Fruit fly (Drosophila melanogaster): ENCODE measurements around the gene CG15239.

The CG15239 gene

DNA sequence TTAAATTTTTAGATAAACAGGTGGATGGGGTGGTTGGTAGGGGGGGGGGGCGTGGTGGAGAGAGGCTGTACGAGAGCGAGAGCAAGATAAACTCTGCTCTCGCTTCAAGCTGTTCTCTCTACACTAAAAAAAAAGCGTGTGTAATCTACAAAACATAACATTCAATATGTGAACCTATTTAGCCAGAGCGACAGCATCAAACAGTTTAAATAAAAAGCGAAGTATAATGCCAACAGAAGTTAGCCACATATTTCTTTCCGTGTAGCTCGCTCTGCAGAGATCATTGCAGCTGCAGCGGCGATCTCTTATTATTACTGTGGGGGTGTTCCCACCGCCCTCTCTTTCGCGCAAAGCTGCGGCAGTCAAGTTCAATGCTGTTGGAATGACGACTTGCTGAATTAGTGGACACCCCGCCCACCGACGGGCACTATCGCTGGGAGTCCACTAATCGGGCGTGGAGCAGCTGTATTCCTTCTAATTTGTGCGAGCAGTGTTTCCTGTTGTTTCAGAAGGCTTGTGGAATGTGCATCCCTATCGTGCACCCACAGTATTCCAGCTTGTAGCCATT, 15.4 kb upstream of the CG15239 start, which contains the start of gene CG2930 (continued):
- TF ChIP-seq Antp (GFP tag; optimal IDR thresholded peaks at IDR 0.05) = peak; percentile 84
- TF ChIP-seq knrl (GFP tag; IDR thresholded peaks at IDR 0.05; ENCODE audit: partially characterized antibody) = no peak
- peak; percentile 67 for TF ChIP-seq Abd-B (GFP tag; optimal IDR thresholded peaks at IDR 0.05)
- TF ChIP-seq bcd (GFP tag; optimal IDR thresholded peaks at IDR 0.05) = peak; percentile 83
- peak; percentile 79 for TF ChIP-seq chn (GFP tag; optimal IDR thresholded peaks at IDR 0.05)
- TF ChIP-seq caup (GFP tag; optimal IDR thresholded peaks at IDR 0.05; ENCODE audit: severe bottlenecking) = peak; percentile 71
- TF ChIP-seq CG4854 (GFP tag; optimal IDR thresholded peaks at IDR 0.05) = peak; percentile 48
- TF ChIP-seq usp (GFP tag; optimal IDR thresholded peaks at IDR 0.05) = no peak
- TF ChIP-seq MBD-R2 (GFP tag; IDR thresholded peaks at IDR 0.05) = peak; percentile 45; the same call in 1 of the 2 replicates
- TF ChIP-seq CG31388 (GFP tag; optimal IDR thresholded peaks at IDR 0.05) = peak; percentile 69
- peak; percentile 82 for TF ChIP-seq CG17361 (GFP tag; IDR thresholded peaks at IDR 0.05)
- no peak for TF ChIP-seq zfh2 (GFP tag; optimal IDR thresholded peaks at IDR 0.05)
- no peak for TF ChIP-seq Sry-β (GFP tag; optimal IDR thresholded peaks at IDR 0.05)
- TF ChIP-seq nerfin-2 (GFP tag; IDR thresholded peaks at IDR 0.05; ENCODE audit: partially characterized antibody) = no peak
- no peak for TF ChIP-seq CG3995 (GFP tag; optimal IDR thresholded peaks at IDR 0.05)
- TF ChIP-seq nau (GFP tag; optimal IDR thresholded peaks at IDR 0.05) = peak; percentile 73
- peak; percentile 88 for TF ChIP-seq fd96Cb (tag; optimal IDR thresholded peaks at IDR 0.05)
- no peak for TF ChIP-seq amos (GFP tag; IDR thresholded peaks at IDR 0.05; ENCODE audit: partially characterized antibody)
- TF ChIP-seq CG11398 (GFP tag; optimal IDR thresholded peaks at IDR 0.05) = no peak
- peak; percentile 74; the same call in 1 of the 2 replicates for TF ChIP-seq seq (GFP tag; IDR thresholded peaks at IDR 0.05)
- peak; percentile 72 for TF ChIP-seq tup (GFP tag; optimal IDR thresholded peaks at IDR 0.05)
- peak; percentile 32 for TF ChIP-seq BtbVII (GFP tag; optimal IDR thresholded peaks at IDR 0.05)
- TF ChIP-seq PHDP (tag; optimal IDR thresholded peaks at IDR 0.05) = peak; percentile 79
- peak; percentile 86 for TF ChIP-seq ind (GFP tag; optimal IDR thresholded peaks at IDR 0.05)
- peak; percentile 82 for TF ChIP-seq CG2678 (tag; optimal IDR thresholded peaks at IDR 0.05)
- peak; percentile 13 for TF ChIP-seq pho (GFP tag; optimal IDR thresholded peaks at IDR 0.05)
- peak; percentile 97 for TF ChIP-seq Drgx (GFP tag; IDR thresholded peaks at IDR 0.05)
- peak; percentile 58; the same call in 1 of the 2 replicates for TF ChIP-seq CG10321 (GFP tag; IDR thresholded peaks at IDR 0.05)
- TF ChIP-seq D19B (GFP tag; optimal IDR thresholded peaks at IDR 0.05) = peak; percentile 9
- peak; percentile 71 for TF ChIP-seq CG18476 (GFP tag; optimal IDR thresholded peaks at IDR 0.05)
- TF ChIP-seq CG13123 (GFP tag; optimal IDR thresholded peaks at IDR 0.05) = peak; percentile 66
- peak; percentile 62 for TF ChIP-seq Side (GFP tag; optimal IDR thresholded peaks at IDR 0.05)
- TF ChIP-seq CG7271 (tag; optimal IDR thresholded peaks at IDR 0.05) = peak; percentile 12
- no peak for TF ChIP-seq yki (optimal IDR thresholded peaks at IDR 0.05)
- peak; percentile 69 for TF ChIP-seq tx (GFP tag; optimal IDR thresholded peaks at IDR 0.05)
- TF ChIP-seq CG8089 (GFP tag; optimal IDR thresholded peaks at IDR 0.05) = peak; percentile 78
- peak; percentile 84 for TF ChIP-seq Six4 (GFP tag; optimal IDR thresholded peaks at IDR 0.05)
- TF ChIP-seq Atf3 (GFP tag; optimal IDR thresholded peaks at IDR 0.05) = peak; percentile 76
- peak; percentile 74 for TF ChIP-seq CG17186 (GFP tag; optimal IDR thresholded peaks at IDR 0.05)
- no peak for TF ChIP-seq CG1832 (GFP tag; optimal IDR thresholded peaks at IDR 0.05)
- TF ChIP-seq bsh (GFP tag; optimal IDR thresholded peaks at IDR 0.05) = peak; percentile 87 to 92
- no peak for TF ChIP-seq CG11560 (tag; IDR thresholded peaks at IDR 0.05)
- peak; percentile 78 for TF ChIP-seq CG14014 (GFP tag; IDR thresholded peaks at IDR 0.05)
- TF ChIP-seq CG8281 (tag; optimal IDR thresholded peaks at IDR 0.05) = peak; percentile 48
- TF ChIP-seq CG6689 (GFP tag; IDR thresholded peaks at IDR 0.05) = peak; percentile 85
- peak; percentile 74 for TF ChIP-seq grau (tag; optimal IDR thresholded peaks at IDR 0.05)
- TF ChIP-seq HHEX (GFP tag; optimal IDR thresholded peaks at IDR 0.05) = peak; percentile 81
- TF ChIP-seq ham (GFP tag; IDR thresholded peaks at IDR 0.05) = no peak
- no peak for TF ChIP-seq B-H2 (GFP tag; optimal IDR thresholded peaks at IDR 0.05)
- TF ChIP-seq Chrac-16 (GFP tag; optimal IDR thresholded peaks at IDR 0.05) = peak; percentile 68
